Worm (Caenorhabditis elegans) whole organism, early embryonic: ENCODE results near the gene C10C6.7.

Experiments
- B0310.2 ChIP-seq: sonication (generic microtip); optimal IDR thresholded peaks from 2 replicates; lab custom pipeline; 2016; ENCODE audit warnings: mild to moderate bottlenecking, missing genetic modification characterization, missing compliant biosample characterization
- F13C5.2 ChIP-seq: sonication (generic microtip); optimal IDR thresholded peaks from 2 replicates; lab custom pipeline; 2017; ENCODE audit warnings: mild to moderate bottlenecking, missing genetic modification characterization, inconsistent platforms, missing compliant biosample characterization
- aly-1 ChIP-seq: sonication (generic microtip); optimal IDR thresholded peaks from 2 replicates; lab custom pipeline; 2016; ENCODE audit warnings: missing genetic modification characterization, missing compliant biosample characterization
- ama-1 ChIP-seq: fragments of 150-350 bp; optimal IDR thresholded peaks from 2 replicates; lab custom pipeline; 2014
- ceh-13 ChIP-seq: fragments of 200-800 bp; sonication (Bioruptor generic); optimal IDR thresholded peaks from 2 replicates; lab custom pipeline; 2018; ENCODE audit warnings: mild to moderate bottlenecking, missing genetic modification characterization, missing compliant biosample characterization
- ceh-36 ChIP-seq: sonication (generic microtip); optimal IDR thresholded peaks from 2 replicates; lab custom pipeline; 2016; ENCODE audit warnings: missing genetic modification characterization, inconsistent platforms, missing compliant biosample characterization
- ets-7 ChIP-seq: sonication (generic microtip); optimal IDR thresholded peaks from 2 replicates; lab custom pipeline; 2016; ENCODE audit warnings: missing genotype, missing genetic modification characterization, missing compliant biosample characterization
- flt-1 ChIP-seq: fragments of 200-800 bp; sonication (Bioruptor generic); IDR thresholded peaks from 2 replicates; pipeline ENCODE4 v1.3.6; 2022; ENCODE audit warnings: missing genetic modification characterization, missing compliant biosample characterization
- hmbx-1 ChIP-seq: sonication (generic microtip); optimal IDR thresholded peaks from 2 replicates; lab custom pipeline; 2016; ENCODE audit warnings: mild to moderate bottlenecking, missing genetic modification characterization, missing compliant biosample characterization
- hmg-4 ChIP-seq: fragments of 200-800 bp; sonication (Bioruptor generic); optimal IDR thresholded peaks from 2 replicates; lab custom pipeline; 2018; ENCODE audit warnings: mild to moderate bottlenecking, missing genetic modification characterization, missing compliant biosample characterization
- hnd-1 ChIP-seq: sonication (generic microtip); optimal IDR thresholded peaks from 2 replicates; lab custom pipeline; 2016; ENCODE audit warnings: missing genetic modification characterization, missing compliant biosample characterization
- pes-1 ChIP-seq: fragments of 200-800 bp; sonication (Bioruptor generic); IDR thresholded peaks from 2 replicates; pipeline ENCODE4 v1.3.6; 2022; ENCODE audit warnings: missing genetic modification reagents, missing genetic modification characterization, missing compliant biosample characterization
- scrt-1 ChIP-seq: fragments of 200-800 bp; sonication (Bioruptor generic); IDR thresholded peaks from 2 replicates; pipeline ENCODE4 v1.3.6; 2022; ENCODE audit warnings: missing genetic modification characterization, missing compliant biosample characterization
- sea-1 ChIP-seq: fragments of 200-800 bp; sonication (Bioruptor generic); conservative IDR thresholded peaks from 2 replicates; pipeline ENCODE4 v1.3.6; 2022; ENCODE audit warnings: missing genetic modification characterization, missing compliant biosample characterization
- tbx-11 ChIP-seq: fragments of 200-800 bp; sonication (Bioruptor generic); IDR thresholded peaks from 2 replicates; pipeline ENCODE4 v1.3.6; 2022; ENCODE audit warnings: missing genetic modification characterization, missing compliant biosample characterization
- tbx-37 ChIP-seq: fragments of 200-800 bp; sonication (Bioruptor generic); conservative IDR thresholded peaks from 2 replicates; pipeline ENCODE4 v1.3.6; 2022; ENCODE audit warnings: missing genetic modification reagents, missing genetic modification characterization, missing compliant biosample characterization
- tra-4 ChIP-seq: sonication (generic microtip); optimal IDR thresholded peaks from 2 replicates; lab custom pipeline; 2017; ENCODE audit warnings: missing genetic modification characterization, missing compliant biosample characterization

Gene C10C6.7

DNA sequence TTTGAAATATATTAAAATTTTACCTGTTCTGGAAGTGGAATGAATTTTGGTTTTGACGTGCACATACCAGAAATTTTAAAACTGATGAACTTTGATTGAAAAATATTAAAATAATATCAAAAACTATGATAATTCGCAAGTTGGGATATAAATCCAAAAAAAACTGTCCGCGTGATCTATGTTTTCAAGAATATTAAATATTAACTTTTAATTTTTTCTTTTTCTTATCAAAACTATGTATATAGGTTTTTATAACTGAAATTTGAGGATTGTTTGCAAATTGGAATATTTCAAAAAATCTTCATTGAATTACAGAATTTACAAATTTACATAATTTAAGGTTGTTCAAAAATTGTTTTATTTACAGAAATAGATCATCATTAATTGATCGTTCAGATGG, 2.2 kb downstream of the C10C6.7 start, which contains the start of gene C10C6.3:
TSS of gene C10C6.3 (minus strand) at position 101 of the 400 bp plus-strand sequence.
- TF ChIP-seq hnd-1 (tag; lab: Kevin White, UChicago) (no peak), B0310.2 (tag; lab: Kevin White, UChicago) (no peak), ceh-13 (GFP tag; lab: Kevin White, UChicago) (no peak), ets-7 (tag; lab: Kevin White, UChicago) (no peak)

DNA sequence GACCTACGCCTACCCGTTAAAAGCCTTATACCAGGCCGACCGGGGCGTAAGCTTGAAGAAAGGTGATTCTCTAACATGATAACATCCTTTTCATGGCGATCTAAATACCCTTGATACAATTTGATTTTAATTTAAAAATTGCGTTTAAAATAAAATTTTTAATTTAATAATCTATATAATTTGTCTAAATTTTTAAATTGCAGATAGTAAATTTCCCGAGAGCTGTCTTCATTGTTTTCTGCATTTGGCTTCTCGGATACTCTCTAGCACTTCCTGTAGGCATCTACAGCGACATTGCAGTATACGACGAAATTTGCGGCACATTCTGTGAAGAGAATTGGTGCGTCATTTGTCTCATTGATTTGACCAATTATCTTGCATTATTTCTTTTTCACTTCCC, 6.0 kb downstream of the C10C6.7 start:
- TF ChIP-seq pes-1 (GFP tag; lab: Robert Waterston, UW) (no peak), hmbx-1 (tag; lab: Kevin White, UChicago) (no peak), F13C5.2 (tag; lab: Kevin White, UChicago) (no peak), tra-4 (no peak), flt-1 (GFP tag; lab: Robert Waterston, UW) (no peak), ama-1 (no peak), B0310.2 (tag; lab: Kevin White, UChicago) (no peak), hnd-1 (tag; lab: Kevin White, UChicago) (no peak), aly-1 (tag; lab: Kevin White, UChicago) (no peak), tbx-37 (no peak), ets-7 (tag; lab: Kevin White, UChicago) (no peak), ceh-13 (GFP tag; lab: Kevin White, UChicago) (no peak), tbx-11 (GFP tag; lab: Robert Waterston, UW) (no peak), hmg-4 (no peak)

ce11 chrIV:11459684-11460083, 7.6 kb downstream of the C10C6.7 start, which contains the start of gene npr-3:
Gene npr-3 (plus strand): TSS chrIV:11459984.
- TF ChIP-seq scrt-1 (GFP tag; lab: Robert Waterston, UW) (no peak), hmg-4 (no peak), tbx-37 (no peak), ceh-36 (tag; lab: Kevin White, UChicago) (no peak), ets-7 (tag; lab: Kevin White, UChicago) (no peak), B0310.2 (tag; lab: Kevin White, UChicago) (no peak), sea-1 (no peak), tbx-11 (GFP tag; lab: Robert Waterston, UW) (no peak), aly-1 (tag; lab: Kevin White, UChicago) (no peak), hmbx-1 (tag; lab: Kevin White, UChicago) (no peak), ceh-13 (GFP tag; lab: Kevin White, UChicago) (no peak), ama-1 (no peak), flt-1 (GFP tag; lab: Robert Waterston, UW) (no peak), F13C5.2 (tag; lab: Kevin White, UChicago) (no peak), hnd-1 (tag; lab: Kevin White, UChicago) (no peak), pes-1 (GFP tag; lab: Robert Waterston, UW) (no peak), tra-4 (no peak)

DNA sequence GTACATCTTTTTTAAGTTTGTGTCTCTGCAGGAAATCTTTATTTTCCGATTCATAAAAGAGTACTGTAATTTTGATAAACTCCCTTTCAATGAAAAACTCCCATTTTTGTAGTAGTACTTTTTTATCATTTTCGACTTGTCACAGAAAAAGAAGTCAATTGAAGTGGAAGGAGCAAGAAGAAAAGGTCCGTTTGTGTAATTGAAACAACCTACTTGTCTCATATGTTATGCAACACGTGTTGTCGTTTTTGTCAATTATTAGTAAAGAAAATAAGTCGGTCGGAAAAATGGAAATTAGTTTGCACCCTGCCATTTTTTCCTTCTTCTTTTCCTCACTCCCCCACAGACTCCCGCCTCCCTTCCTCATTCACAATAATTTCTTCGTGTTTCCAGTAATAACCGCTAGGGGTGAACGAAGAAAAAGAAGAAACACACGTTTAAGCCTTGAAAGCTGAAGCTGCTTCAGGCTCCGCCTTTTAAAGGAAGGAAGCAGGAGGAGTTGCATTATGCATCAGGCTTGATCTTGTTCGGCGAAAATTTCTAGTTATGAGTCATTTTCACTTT, 8.5 kb downstream of the C10C6.7 start:
- TF ChIP-seq hnd-1 (tag; lab: Kevin White, UChicago) (no peak), B0310.2 (tag; lab: Kevin White, UChicago) (no peak), ceh-36 (tag; lab: Kevin White, UChicago) (no peak), tbx-37 (no peak)

DNA sequence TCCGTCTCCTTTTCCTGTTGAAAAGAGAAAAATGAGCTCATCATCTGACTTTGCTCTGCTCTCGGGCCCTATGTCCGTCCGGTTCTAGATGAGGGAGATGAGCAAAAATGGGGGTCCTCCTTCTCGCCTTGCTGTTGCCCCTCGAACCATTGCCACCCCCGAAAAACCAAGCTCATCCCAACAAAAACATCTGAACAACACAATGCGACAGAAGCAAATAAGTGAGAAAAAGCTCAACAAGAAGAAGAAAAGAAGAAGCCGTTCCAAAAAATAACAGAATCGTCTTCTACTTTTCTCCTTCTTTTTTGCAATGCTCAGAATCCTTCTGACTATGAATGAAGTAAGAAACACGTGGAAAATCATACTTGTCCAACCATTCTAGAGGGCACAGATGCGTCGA, 11.5 kb downstream of the C10C6.7 start:
- TF ChIP-seq flt-1 (GFP tag; lab: Robert Waterston, UW) = no peak
- TF ChIP-seq ets-7 (tag; lab: Kevin White, UChicago) = no peak
- TF ChIP-seq tra-4 = no peak
- no peak for TF ChIP-seq B0310.2 (tag; lab: Kevin White, UChicago)
- TF ChIP-seq pes-1 (GFP tag; lab: Robert Waterston, UW) = no peak
- TF ChIP-seq scrt-1 (GFP tag; lab: Robert Waterston, UW) = no peak
- TF ChIP-seq sea-1 = no peak
- no peak for TF ChIP-seq hnd-1 (tag; lab: Kevin White, UChicago)
- no peak for TF ChIP-seq aly-1 (tag; lab: Kevin White, UChicago)
- no peak for TF ChIP-seq ceh-36 (tag; lab: Kevin White, UChicago)
- no peak for TF ChIP-seq tbx-11 (GFP tag; lab: Robert Waterston, UW)
- TF ChIP-seq hmg-4 = no peak

DNA sequence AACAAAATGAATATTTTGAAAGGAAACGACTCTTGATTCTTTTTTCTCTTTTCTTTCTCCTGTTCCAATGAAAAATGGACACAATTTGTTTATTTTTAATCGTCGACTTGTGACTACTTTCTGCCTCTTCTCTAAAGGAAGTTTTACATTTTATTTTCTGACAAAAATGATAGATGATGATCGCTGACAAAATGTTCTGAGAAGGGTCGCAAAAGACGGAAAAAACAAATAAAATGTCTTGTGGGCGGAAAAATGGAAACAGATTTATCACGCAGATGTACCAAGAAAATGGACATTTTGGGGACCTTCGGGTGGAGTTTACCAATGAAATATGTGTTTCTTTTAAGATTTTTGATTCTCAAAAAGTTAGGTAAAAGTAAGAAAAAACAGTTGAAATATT, 14.4 kb downstream of the C10C6.7 start:
- TF ChIP-seq hmg-4 (no peak), ets-7 (tag; lab: Kevin White, UChicago) (no peak), aly-1 (tag; lab: Kevin White, UChicago) (no peak), hmbx-1 (tag; lab: Kevin White, UChicago) (no peak), ceh-13 (GFP tag; lab: Kevin White, UChicago) (no peak), scrt-1 (GFP tag; lab: Robert Waterston, UW) (no peak)

DNA sequence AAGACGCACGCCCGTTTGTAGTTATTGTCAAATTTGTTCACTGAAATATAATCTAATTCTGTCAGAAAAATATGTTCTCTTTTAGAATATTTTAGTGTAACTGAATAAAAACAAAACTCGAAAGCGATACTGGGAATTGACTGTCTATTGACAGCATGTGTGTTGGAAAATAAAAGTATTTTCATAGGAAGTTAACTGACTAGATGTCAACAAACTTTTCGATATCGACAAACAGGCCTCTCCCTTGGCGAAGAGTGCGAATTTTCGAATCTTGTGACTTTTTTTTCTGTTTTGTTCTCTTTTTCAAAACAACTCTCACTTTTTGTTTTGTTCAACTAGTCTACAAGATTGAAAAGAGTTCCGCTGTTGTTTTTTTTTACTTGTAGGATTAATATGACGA, 29.1 kb downstream of the C10C6.7 start:
- no peak for TF ChIP-seq hmg-4
- no peak for TF ChIP-seq flt-1 (GFP tag; lab: Robert Waterston, UW)
- TF ChIP-seq hnd-1 (tag; lab: Kevin White, UChicago) = no peak
- no peak for TF ChIP-seq tbx-37
- no peak for TF ChIP-seq pes-1 (GFP tag; lab: Robert Waterston, UW)
- TF ChIP-seq aly-1 (tag; lab: Kevin White, UChicago) = no peak
- TF ChIP-seq ets-7 (tag; lab: Kevin White, UChicago) = no peak
- no peak for TF ChIP-seq hmbx-1 (tag; lab: Kevin White, UChicago)
- no peak for TF ChIP-seq ama-1
- TF ChIP-seq F13C5.2 (tag; lab: Kevin White, UChicago) = no peak
- TF ChIP-seq ceh-36 (tag; lab: Kevin White, UChicago) = no peak
- TF ChIP-seq ceh-13 (GFP tag; lab: Kevin White, UChicago) = no peak
- TF ChIP-seq B0310.2 (tag; lab: Kevin White, UChicago) = no peak
- TF ChIP-seq tbx-11 (GFP tag; lab: Robert Waterston, UW) = no peak
- TF ChIP-seq sea-1 = no peak
